Worm (Caenorhabditis elegans): ENCODE measurements around the gene F07G11.3.

- TF ChIP-seq xnd-1 (tag; optimal IDR thresholded peaks at IDR 0.05): no peak
- TF ChIP-seq ZK185.1 (tag; optimal IDR thresholded peaks at IDR 0.05; ENCODE audit: poor library complexity, severe bottlenecking): no peak
- TF ChIP-seq madf-10 (tag; optimal IDR thresholded peaks at IDR 0.05): no peak
- no peak for TF ChIP-seq dpff-1 (tag; optimal IDR thresholded peaks at IDR 0.05)
Measured at ce11 chrV:7275491-7275890, 23.1 kb upstream of the F07G11.3 start, which contains the start of gene C13A2.5.
